Fruit fly (Drosophila melanogaster) whole organism, embryonic: Measurements from ENCODE around the gene nAChRalpha3.

Source experiments
- CG11247 ChIP-seq: fragments of 200-800 bp; sonication (Bioruptor generic); IDR thresholded peaks from 2 replicates; pipeline ENCODE4 v1.3.6; 2022; ENCODE audit warnings: missing biosample characterization, missing genetic modification characterization
- CG11696 ChIP-seq: fragments of 200-800 bp; sonication (Bioruptor generic); IDR thresholded peaks from 2 replicates; pipeline ENCODE4 v1.3.6; 2022; ENCODE audit warnings: missing biosample characterization, missing genetic modification characterization
- CG12104 ChIP-seq: fragments of 200-800 bp; sonication (Bioruptor generic); optimal IDR thresholded peaks from 3 replicates; lab custom pipeline; 2016; ENCODE audit warnings: missing biosample characterization, missing genetic modification characterization
- CG13296 ChIP-seq: fragments of 200-800 bp; sonication (Bioruptor generic); optimal IDR thresholded peaks from 3 replicates; lab custom pipeline; 2018; ENCODE audit warnings: missing biosample characterization, mild to moderate bottlenecking, missing genetic modification characterization
- CG15073 ChIP-seq: fragments of 200-800 bp; sonication (Bioruptor generic); optimal IDR thresholded peaks from 2 replicates; lab custom pipeline; 2016; ENCODE audit warnings: missing biosample characterization, missing genetic modification characterization
- CG16779 ChIP-seq: fragments of 200-800 bp; sonication (Bioruptor generic); IDR thresholded peaks from 2 replicates; pipeline ENCODE4 v1.3.6; 2022; ENCODE audit warnings: missing biosample characterization, missing genetic modification characterization
- CG17612 ChIP-seq: fragments of 200-800 bp; sonication (Bioruptor generic); IDR thresholded peaks from 2 replicates; pipeline ENCODE4 v1.3.6; 2022; ENCODE audit warnings: missing biosample characterization, missing genetic modification characterization
- CG2116 ChIP-seq: fragments of 200-800 bp; sonication (Bioruptor generic); optimal IDR thresholded peaks from 3 replicates; lab custom pipeline; 2018; ENCODE audit warnings: missing biosample characterization, mild to moderate bottlenecking, missing genetic modification characterization
- CG2120 ChIP-seq: fragments of 200-800 bp; sonication (Bioruptor generic); optimal IDR thresholded peaks from 3 replicates; lab custom pipeline; 2016; ENCODE audit warnings: missing biosample characterization, missing genetic modification characterization
- CG2202 ChIP-seq: fragments of 200-800 bp; sonication (Bioruptor generic); optimal IDR thresholded peaks from 2 replicates; lab custom pipeline; 2018; ENCODE audit warnings: missing biosample characterization, mild to moderate bottlenecking, missing genetic modification characterization
- CG2712 ChIP-seq: fragments of 200-800 bp; optimal IDR thresholded peaks from 3 replicates; lab custom pipeline; 2019; ENCODE audit warnings: missing biosample characterization, mild to moderate bottlenecking, missing genetic modification characterization, moderate library complexity
- CG3407 ChIP-seq: fragments of 200-800 bp; sonication (Bioruptor generic); optimal IDR thresholded peaks from 2 replicates; lab custom pipeline; 2018; ENCODE audit warnings: missing biosample characterization, mild to moderate bottlenecking, missing genetic modification characterization
- CG5180 ChIP-seq: fragments of 200-800 bp; sonication (Bioruptor generic); optimal IDR thresholded peaks from 3 replicates; lab custom pipeline; 2017; ENCODE audit warnings: missing biosample characterization, missing genetic modification characterization, mild to moderate bottlenecking, moderate library complexity, missing genetic modification reagents
- CG6175 ChIP-seq: fragments of 200-800 bp; sonication (Bioruptor generic); IDR thresholded peaks from 3 replicates; pipeline ENCODE4 v1.3.6; 2022; ENCODE audit warnings: missing biosample characterization, missing genetic modification characterization
- CG6791 ChIP-seq: fragments of 200-800 bp; sonication (Bioruptor generic); IDR thresholded peaks from 3 replicates; pipeline ENCODE4 v1.3.6; 2022; ENCODE audit warnings: missing biosample characterization, missing genetic modification characterization; ENCODE audit not compliant: partially characterized antibody
- CG6854 ChIP-seq: fragments of 200-800 bp; sonication (Bioruptor generic); optimal IDR thresholded peaks from 3 replicates; lab custom pipeline; 2017; ENCODE audit warnings: missing biosample characterization, mild to moderate bottlenecking, missing genetic modification characterization
- CG7372 ChIP-seq: fragments of 200-800 bp; sonication (Bioruptor generic); IDR thresholded peaks from 2 replicates; pipeline ENCODE4 v1.3.6; 2022; ENCODE audit warnings: missing biosample characterization, missing genetic modification characterization
- CG8290 ChIP-seq, 3 experiments: fragments of 200-800 bp; sonication (Bioruptor generic); optimal IDR thresholded peaks; 2 replicates each; lab custom pipeline; 2016 to 2019; ENCODE audit warnings: missing biosample characterization in 3 of 3, missing genetic modification characterization in 3 of 3, mild to moderate bottlenecking in 2 of 3, moderate library complexity in 1 of 3
- CG8944 ChIP-seq: fragments of 200-800 bp; sonication (Bioruptor generic); optimal IDR thresholded peaks from 3 replicates; lab custom pipeline; 2016; ENCODE audit warnings: missing biosample characterization, missing genetic modification characterization
- CG9215 ChIP-seq: fragments of 200-800 bp; sonication (Bioruptor generic); IDR thresholded peaks from 2 replicates; pipeline ENCODE4 v1.3.6; 2022; ENCODE audit warnings: missing biosample characterization, missing genetic modification characterization
- CHES-1-like ChIP-seq: fragments of 200-800 bp; sonication (Bioruptor generic); optimal IDR thresholded peaks from 2 replicates; lab custom pipeline; 2016; ENCODE audit warnings: missing biosample characterization, missing genetic modification characterization
- CoRest ChIP-seq: fragments of 200-800 bp; sonication (Bioruptor generic); optimal IDR thresholded peaks from 3 replicates; lab custom pipeline; 2018; ENCODE audit warnings: missing biosample characterization, mild to moderate bottlenecking, missing genetic modification characterization, moderate library complexity
- Ets97D ChIP-seq: fragments of 200-800 bp; sonication (Bioruptor generic); optimal IDR thresholded peaks from 3 replicates; lab custom pipeline; 2016; ENCODE audit warnings: missing biosample characterization, missing genetic modification characterization
- NC2α ChIP-seq: fragments of 200-800 bp; sonication (Bioruptor generic); optimal IDR thresholded peaks from 2 replicates; lab custom pipeline; 2016; ENCODE audit warnings: missing biosample characterization, missing genetic modification characterization
- NK7.1 ChIP-seq: fragments of 200-800 bp; sonication (Bioruptor generic); optimal IDR thresholded peaks from 3 replicates; lab custom pipeline; 2016; ENCODE audit warnings: missing biosample characterization, missing genetic modification characterization
- Opbp ChIP-seq: fragments of 200-800 bp; sonication (Bioruptor generic); IDR thresholded peaks from 3 replicates; pipeline ENCODE4 v1.3.6; 2022; ENCODE audit warnings: missing biosample characterization, missing genetic modification characterization; ENCODE audit not compliant: partially characterized antibody
- Rx ChIP-seq: fragments of 200-800 bp; sonication (Bioruptor generic); IDR thresholded peaks from 2 replicates; pipeline ENCODE4 v1.3.6; 2022; ENCODE audit warnings: missing biosample characterization, missing genetic modification characterization
- Tbp ChIP-seq: fragments of >200 bp; optimal IDR thresholded peaks from 2 replicates; lab custom pipeline; 2018; ENCODE audit warnings: missing biosample characterization, missing genetic modification characterization
- Xrp1 ChIP-seq: fragments of 200-800 bp; sonication (Bioruptor generic); IDR thresholded peaks from 2 replicates; pipeline ENCODE4 v1.3.6; 2022; ENCODE audit warnings: missing biosample characterization, missing genetic modification characterization
- ap ChIP-seq: fragments of 200-800 bp; sonication (Bioruptor generic); IDR thresholded peaks from 2 replicates; pipeline ENCODE4 v1.3.6; 2022; ENCODE audit warnings: missing biosample characterization, missing genetic modification characterization
- bigmax ChIP-seq: fragments of 200-800 bp; sonication (Bioruptor generic); optimal IDR thresholded peaks from 2 replicates; lab custom pipeline; 2018; ENCODE audit warnings: missing biosample characterization, mild to moderate bottlenecking, missing genetic modification characterization
- bowl ChIP-seq: fragments of 200-800 bp; sonication (Bioruptor generic); IDR thresholded peaks from 2 replicates; pipeline ENCODE4 v1.3.6; 2022; ENCODE audit warnings: missing biosample characterization, missing genetic modification characterization
- cad ChIP-seq: fragments of >200 bp; optimal IDR thresholded peaks from 2 replicates; lab custom pipeline; 2017; ENCODE audit warnings: missing biosample characterization, missing genetic modification characterization
- cg ChIP-seq: fragments of 200-800 bp; sonication (Bioruptor generic); optimal IDR thresholded peaks from 3 replicates; lab custom pipeline; 2019; ENCODE audit warnings: missing biosample characterization, mild to moderate bottlenecking, missing genetic modification characterization, moderate library complexity
- disco-r ChIP-seq: fragments of 200-800 bp; sonication (Bioruptor generic); optimal IDR thresholded peaks from 2 replicates; lab custom pipeline; 2016; ENCODE audit warnings: missing biosample characterization, missing genetic modification characterization
- dmrt11E ChIP-seq: fragments of 200-800 bp; sonication (Bioruptor generic); optimal IDR thresholded peaks from 3 replicates; lab custom pipeline; 2018; ENCODE audit warnings: missing biosample characterization, mild to moderate bottlenecking, missing genetic modification characterization, moderate library complexity
- esg ChIP-seq: fragments of 200-800 bp; sonication (Bioruptor generic); conservative IDR thresholded peaks from 2 replicates; pipeline ENCODE4 v1.3.6; 2022; ENCODE audit warnings: missing biosample characterization, missing genetic modification characterization
- eyg ChIP-seq: fragments of 200-800 bp; sonication (Bioruptor generic); optimal IDR thresholded peaks from 3 replicates; lab custom pipeline; 2016; ENCODE audit warnings: missing biosample characterization, missing genetic modification characterization
- fru ChIP-seq: fragments of >200 bp; optimal IDR thresholded peaks from 2 replicates; lab custom pipeline; 2017
- gcm ChIP-seq: fragments of 200-800 bp; sonication (Bioruptor generic); optimal IDR thresholded peaks from 2 replicates; lab custom pipeline; 2019; ENCODE audit warnings: missing biosample characterization, mild to moderate bottlenecking, missing genetic modification characterization, moderate library complexity
- gsb ChIP-seq: fragments of 200-800 bp; sonication (Bioruptor generic); IDR thresholded peaks from 2 replicates; pipeline ENCODE4 v1.3.6; 2022; ENCODE audit warnings: missing biosample characterization, missing genetic modification characterization
- ind ChIP-seq: fragments of 200-800 bp; sonication (Bioruptor generic); optimal IDR thresholded peaks from 3 replicates; lab custom pipeline; 2016; ENCODE audit warnings: missing biosample characterization, missing genetic modification characterization
- jigr1 ChIP-seq: fragments of 200-800 bp; sonication (Bioruptor generic); IDR thresholded peaks from 3 replicates; pipeline ENCODE4 v1.3.6; 2022; ENCODE audit warnings: missing biosample characterization, missing genetic modification characterization
- ken ChIP-seq: fragments of 200-800 bp; sonication (Bioruptor generic); IDR thresholded peaks from 3 replicates; pipeline ENCODE4 v1.3.6; 2022; ENCODE audit warnings: missing biosample characterization, missing genetic modification characterization
- p53 ChIP-seq: fragments of 200-800 bp; sonication (Bioruptor generic); optimal IDR thresholded peaks from 2 replicates; lab custom pipeline; 2016; ENCODE audit warnings: missing biosample characterization, missing genetic modification characterization
- pum ChIP-seq: fragments of 200-800 bp; sonication (Bioruptor generic); optimal IDR thresholded peaks from 2 replicates; lab custom pipeline; 2016; ENCODE audit warnings: missing biosample characterization, missing genetic modification characterization
- rib ChIP-seq: fragments of 200-800 bp; sonication (Bioruptor generic); IDR thresholded peaks from 2 replicates; pipeline ENCODE4 v1.3.6; 2022; ENCODE audit warnings: missing biosample characterization, missing genetic modification characterization
- seq ChIP-seq: fragments of 200-800 bp; sonication (Bioruptor generic); IDR thresholded peaks from 2 replicates; pipeline ENCODE4 v1.3.6; 2022; ENCODE audit warnings: missing biosample characterization, missing genetic modification characterization
- sqz ChIP-seq: fragments of 200-800 bp; sonication (Bioruptor generic); optimal IDR thresholded peaks from 3 replicates; lab custom pipeline; 2018; ENCODE audit warnings: missing biosample characterization, mild to moderate bottlenecking, missing genetic modification characterization
- trh ChIP-seq: fragments of 200-800 bp; sonication (Bioruptor generic); optimal IDR thresholded peaks from 2 replicates; lab custom pipeline; 2016; ENCODE audit warnings: missing biosample characterization, missing genetic modification characterization
- tup ChIP-seq: fragments of 200-800 bp; sonication (Bioruptor generic); optimal IDR thresholded peaks from 2 replicates; lab custom pipeline; 2016; ENCODE audit warnings: missing biosample characterization, mild to moderate bottlenecking, missing genetic modification characterization, moderate library complexity
- unc-4 ChIP-seq: fragments of 200-800 bp; sonication (Bioruptor generic); IDR thresholded peaks from 2 replicates; pipeline ENCODE4 v1.3.6; 2022; ENCODE audit warnings: missing biosample characterization, missing genetic modification characterization; ENCODE audit not compliant: partially characterized antibody
- vfl ChIP-seq: fragments of 200-800 bp; sonication (Bioruptor generic); optimal IDR thresholded peaks from 2 replicates; lab custom pipeline; 2016; ENCODE audit warnings: missing biosample characterization, missing genetic modification characterization

The nAChRalpha3 gene

dm6 chrX:8233167-8233566, 133.8 kb downstream of the nAChRalpha3 start (continued):
- no peak for TF ChIP-seq NC2α
- peak; percentile 2 for TF ChIP-seq Ets97D
- no peak for TF ChIP-seq dmrt11E (tag; lab: Kevin White, UChicago)
- TF ChIP-seq cg (GFP tag; lab: Kevin White, UChicago), result no peak
- TF ChIP-seq trh (GFP tag; lab: Kevin White, UChicago), result no peak
- no peak for TF ChIP-seq p53 (GFP tag; lab: Kevin White, UChicago)
- no peak for TF ChIP-seq CG2202 (tag; lab: Kevin White, UChicago)
- TF ChIP-seq pum (GFP tag; lab: Kevin White, UChicago), result no peak
- TF ChIP-seq bowl (GFP tag; lab: Robert Waterston, UW), result no peak
- no peak for TF ChIP-seq unc-4 (GFP tag; lab: Robert Waterston, UW)
- TF ChIP-seq CG2120 (GFP tag; lab: Kevin White, UChicago), result peak; percentile 69
- TF ChIP-seq CG2116, result no peak
- TF ChIP-seq ap (GFP tag; lab: Robert Waterston, UW), result no peak
- no peak for TF ChIP-seq jigr1 (GFP tag; lab: Robert Waterston, UW)
- no peak for TF ChIP-seq CG17612 (GFP tag; lab: Robert Waterston, UW)
- TF ChIP-seq Tbp (GFP tag; lab: Kevin White, UChicago), result no peak
- TF ChIP-seq bigmax (GFP tag; lab: Kevin White, UChicago), result no peak
- TF ChIP-seq seq (GFP tag; lab: Robert Waterston, UW), result no peak
- no peak for TF ChIP-seq CG6791 (GFP tag; lab: Robert Waterston, UW)
- peak; percentile 26 for TF ChIP-seq CHES-1-like (GFP tag; lab: Kevin White, UChicago)
- TF ChIP-seq CG12104 (GFP tag; lab: Kevin White, UChicago), result no peak
- no peak for TF ChIP-seq vfl
- TF ChIP-seq cad (GFP tag; lab: Kevin White, UChicago), result no peak
- TF ChIP-seq CoRest (tag; lab: Kevin White, UChicago), result no peak
- no peak for TF ChIP-seq CG2712
- no peak for TF ChIP-seq CG8944
- TF ChIP-seq CG8290 (GFP tag; optimal IDR thresholded peaks at IDR 0.05; lab: Kevin White, UChicago), result no peak
- peak in 1 of 2 experiments; percentile 65 for TF ChIP-seq CG8290 (tag; optimal IDR thresholded peaks at IDR 0.05; lab: Kevin White, UChicago)
- no peak for TF ChIP-seq tup (GFP tag; lab: Kevin White, UChicago)
- peak; percentile 11 for TF ChIP-seq ind (GFP tag; lab: Kevin White, UChicago)
- TF ChIP-seq CG15073 (GFP tag; lab: Kevin White, UChicago), result no peak
- no peak for TF ChIP-seq disco-r (GFP tag; lab: Kevin White, UChicago)
- no peak for TF ChIP-seq ken
- TF ChIP-seq NK7.1 (GFP tag; lab: Kevin White, UChicago), result no peak
- no peak for TF ChIP-seq gcm (GFP tag; lab: Kevin White, UChicago)
- TF ChIP-seq rib (GFP tag; lab: Robert Waterston, UW), result no peak
- TF ChIP-seq sqz (GFP tag; lab: Kevin White, UChicago), result no peak
- no peak for TF ChIP-seq CG6854 (GFP tag; lab: Kevin White, UChicago)
- TF ChIP-seq CG13296 (GFP tag; lab: Kevin White, UChicago), result peak; percentile 40
- TF ChIP-seq gsb, result no peak
- TF ChIP-seq fru, result no peak
- no peak for TF ChIP-seq CG3407
- TF ChIP-seq CG11696 (GFP tag; lab: Robert Waterston, UW), result no peak
- TF ChIP-seq CG7372 (GFP tag; lab: Robert Waterston, UW), result no peak
- TF ChIP-seq CG6175 (GFP tag; lab: Robert Waterston, UW), result no peak
- no peak for TF ChIP-seq Xrp1 (GFP tag; lab: Robert Waterston, UW)
- TF ChIP-seq CG9215 (GFP tag; lab: Robert Waterston, UW), result 0 out of 2 replicates have a peak, but pooled peaks have one; percentile 31
- no peak for TF ChIP-seq CG11247 (GFP tag; lab: Robert Waterston, UW)
- TF ChIP-seq CG16779, result no peak
- no peak for TF ChIP-seq Rx (GFP tag; lab: Robert Waterston, UW)
- no peak for TF ChIP-seq CG5180 (GFP tag; lab: Kevin White, UChicago)
- no peak for TF ChIP-seq Opbp (GFP tag; lab: Robert Waterston, UW)
- TF ChIP-seq eyg (GFP tag; lab: Kevin White, UChicago), result peak; percentile 24
- TF ChIP-seq esg (GFP tag; lab: Robert Waterston, UW), result no peak
